Fruit fly (Drosophila melanogaster) whole organism, prepupa: Measurements from ENCODE around the gene dpr3.
A peak's percentile ranks its signal among the peaks of the same experiment; 100 is the strongest.

Source experiments
- Blimp-1 ChIP-seq: fragments of 200-800 bp; sonication (Bioruptor generic); optimal IDR thresholded peaks from 3 replicates; lab custom pipeline; 2017; ENCODE audit warnings: missing biosample characterization, missing genetic modification characterization, mild to moderate bottlenecking, moderate library complexity, missing genetic modification reagents
- CG10631 ChIP-seq: fragments of 200-800 bp; sonication (Bioruptor generic); optimal IDR thresholded peaks from 2 replicates; lab custom pipeline; 2016; ENCODE audit warnings: missing biosample characterization, missing genetic modification characterization
- CG10669 ChIP-seq: fragments of 200-800 bp; sonication (Bioruptor generic); optimal IDR thresholded peaks from 3 replicates; lab custom pipeline; 2018; ENCODE audit warnings: missing biosample characterization, mild to moderate bottlenecking, missing genetic modification characterization, moderate library complexity
- CG11902 ChIP-seq: fragments of 200-800 bp; sonication (Bioruptor generic); optimal IDR thresholded peaks from 3 replicates; lab custom pipeline; 2016; ENCODE audit warnings: missing biosample characterization, missing genetic modification characterization
- CG15336 ChIP-seq: fragments of 200-800 bp; sonication (Bioruptor generic); IDR thresholded peaks from 2 replicates; pipeline ENCODE4 v1.3.6; 2022; ENCODE audit warnings: missing biosample characterization, missing genetic modification characterization
- CG1621 ChIP-seq: fragments of 200-800 bp; sonication (Bioruptor generic); optimal IDR thresholded peaks from 3 replicates; lab custom pipeline; 2018; ENCODE audit warnings: missing biosample characterization, mild to moderate bottlenecking, missing genetic modification characterization
- CG3919 ChIP-seq: fragments of 200-800 bp; sonication (Bioruptor generic); optimal IDR thresholded peaks from 3 replicates; lab custom pipeline; 2016; ENCODE audit warnings: missing biosample characterization, missing genetic modification characterization
- CG4318 ChIP-seq: fragments of 200-800 bp; sonication (Bioruptor generic); optimal IDR thresholded peaks from 3 replicates; lab custom pipeline; 2017; ENCODE audit warnings: missing biosample characterization, mild to moderate bottlenecking, missing genetic modification characterization
- CG6276 ChIP-seq: fragments of 200-800 bp; sonication (Bioruptor generic); optimal IDR thresholded peaks from 2 replicates; lab custom pipeline; 2017; ENCODE audit warnings: missing biosample characterization, mild to moderate bottlenecking, missing genetic modification characterization
- CG6854 ChIP-seq: fragments of 200-800 bp; sonication (Bioruptor generic); optimal IDR thresholded peaks from 2 replicates; lab custom pipeline; 2017; ENCODE audit warnings: missing biosample characterization, mild to moderate bottlenecking, missing genetic modification characterization
- CG7368 ChIP-seq: fragments of 200-800 bp; sonication (Bioruptor generic); optimal IDR thresholded peaks from 3 replicates; lab custom pipeline; 2016; ENCODE audit warnings: missing biosample characterization, missing genetic modification characterization
- CG8119 ChIP-seq: fragments of 200-800 bp; sonication (Bioruptor generic); IDR thresholded peaks from 3 replicates; pipeline ENCODE4 v1.3.6; 2022; ENCODE audit warnings: missing biosample characterization, missing genetic modification characterization
- CG8319 ChIP-seq: fragments of 200-800 bp; sonication (Bioruptor generic); optimal IDR thresholded peaks from 3 replicates; lab custom pipeline; 2016; ENCODE audit warnings: missing biosample characterization, missing genetic modification characterization
- CG8632 ChIP-seq: fragments of 200-800 bp; sonication (Bioruptor generic); optimal IDR thresholded peaks from 3 replicates; lab custom pipeline; 2016; ENCODE audit warnings: missing biosample characterization, missing genetic modification characterization
- CG9139 ChIP-seq: fragments of 200-800 bp; sonication (Bioruptor generic); optimal IDR thresholded peaks from 3 replicates; lab custom pipeline; 2017; ENCODE audit warnings: missing biosample characterization, mild to moderate bottlenecking, missing genetic modification characterization
- Eip75B ChIP-seq: fragments of 200-800 bp; sonication (Bioruptor generic); optimal IDR thresholded peaks from 3 replicates; lab custom pipeline; 2016; ENCODE audit warnings: missing biosample characterization, missing genetic modification characterization
- Eip78C ChIP-seq: fragments of 200-800 bp; sonication (Bioruptor generic); peaks from one replicate; lab custom pipeline; 2016; ENCODE audit warnings: missing biosample characterization, missing genetic modification characterization
- Eip93F ChIP-seq: fragments of 200-800 bp; sonication (Bioruptor generic); optimal IDR thresholded peaks from 2 replicates; lab custom pipeline; 2016; ENCODE audit warnings: missing biosample characterization, mild to moderate bottlenecking, missing genetic modification characterization
- Ets21C ChIP-seq: fragments of 200-800 bp; sonication (Bioruptor generic); optimal IDR thresholded peaks from 3 replicates; lab custom pipeline; 2016; ENCODE audit warnings: missing biosample characterization, missing genetic modification characterization
- Ets96B ChIP-seq: fragments of 200-800 bp; optimal IDR thresholded peaks from 2 replicates; lab custom pipeline; 2019; ENCODE audit warnings: missing biosample characterization, mild to moderate bottlenecking, missing genetic modification characterization, moderate library complexity
- Gug ChIP-seq: fragments of 200-800 bp; sonication (Bioruptor generic); IDR thresholded peaks from 2 replicates; pipeline ENCODE4 v1.3.6; 2022; ENCODE audit warnings: missing biosample characterization, missing genetic modification characterization
- Hr38 ChIP-seq: sonication (Bioruptor generic); optimal IDR thresholded peaks from 2 replicates; lab custom pipeline; 2016; ENCODE audit warnings: missing biosample characterization, missing genetic modification characterization
- Hr4 ChIP-seq: fragments of 200-800 bp; sonication (Bioruptor generic); optimal IDR thresholded peaks from 3 replicates; lab custom pipeline; 2016; ENCODE audit warnings: missing biosample characterization, missing genetic modification characterization
- Lpt ChIP-seq: fragments of 200-800 bp; sonication (Bioruptor generic); optimal IDR thresholded peaks from 3 replicates; lab custom pipeline; 2016; ENCODE audit warnings: missing biosample characterization, missing genetic modification characterization
- OdsH ChIP-seq: fragments of 200-800 bp; sonication (Bioruptor generic); optimal IDR thresholded peaks from 3 replicates; lab custom pipeline; 2016; ENCODE audit warnings: missing biosample characterization, missing genetic modification characterization
- Smox ChIP-seq: fragments of 200-800 bp; sonication (Bioruptor generic); optimal IDR thresholded peaks from 3 replicates; lab custom pipeline; 2016; ENCODE audit warnings: missing biosample characterization, missing genetic modification characterization
- Sox102F ChIP-seq: fragments of 200-800 bp; sonication (Bioruptor generic); optimal IDR thresholded peaks from 2 replicates; lab custom pipeline; 2016; ENCODE audit warnings: missing biosample characterization, mild to moderate bottlenecking, missing genetic modification characterization
- Sox14 ChIP-seq: fragments of 200-800 bp; sonication (Bioruptor generic); optimal IDR thresholded peaks from 3 replicates; lab custom pipeline; 2016; ENCODE audit warnings: missing biosample characterization, missing genetic modification characterization
- Sox15 ChIP-seq: fragments of 200-800 bp; sonication (Bioruptor generic); optimal IDR thresholded peaks from 3 replicates; lab custom pipeline; 2016; ENCODE audit warnings: missing biosample characterization, missing genetic modification characterization
- achi ChIP-seq: fragments of 200-800 bp; sonication (Bioruptor generic); optimal IDR thresholded peaks from 3 replicates; lab custom pipeline; 2016; ENCODE audit warnings: missing biosample characterization, missing genetic modification characterization
- dac ChIP-seq: fragments of 200-800 bp; sonication (Bioruptor generic); optimal IDR thresholded peaks from 2 replicates; lab custom pipeline; 2017; ENCODE audit warnings: missing biosample characterization, mild to moderate bottlenecking, missing genetic modification characterization
- dsx ChIP-seq: fragments of 200-800 bp; optimal IDR thresholded peaks from 3 replicates; lab custom pipeline; 2019; ENCODE audit warnings: missing biosample characterization, mild to moderate bottlenecking, missing genetic modification characterization, moderate library complexity; ENCODE audit not compliant: poor library complexity, severe bottlenecking
- esn ChIP-seq: fragments of 200-800 bp; sonication (Bioruptor generic); optimal IDR thresholded peaks from 2 replicates; lab custom pipeline; 2016; ENCODE audit warnings: missing biosample characterization, mild to moderate bottlenecking, missing genetic modification characterization, moderate library complexity
- fd59A ChIP-seq: fragments of 200-800 bp; sonication (Bioruptor generic); optimal IDR thresholded peaks from 2 replicates; lab custom pipeline; 2017; ENCODE audit warnings: missing biosample characterization, mild to moderate bottlenecking, missing genetic modification characterization, missing genetic modification reagents
- fkh ChIP-seq: fragments of 200-800 bp; sonication (Bioruptor generic); optimal IDR thresholded peaks from 3 replicates; lab custom pipeline; 2017; ENCODE audit warnings: missing biosample characterization, mild to moderate bottlenecking, missing genetic modification characterization, moderate library complexity
- lz ChIP-seq: fragments of 200-800 bp; sonication (Bioruptor generic); optimal IDR thresholded peaks from 3 replicates; lab custom pipeline; 2016; ENCODE audit warnings: missing biosample characterization, missing genetic modification characterization
- net ChIP-seq: fragments of 200-800 bp; sonication (Bioruptor generic); optimal IDR thresholded peaks from 3 replicates; lab custom pipeline; 2016; ENCODE audit warnings: missing biosample characterization, missing genetic modification characterization
- spab ChIP-seq: fragments of 200-800 bp; sonication (Bioruptor generic); optimal IDR thresholded peaks from 2 replicates; lab custom pipeline; 2017; ENCODE audit warnings: missing biosample characterization, mild to moderate bottlenecking, missing genetic modification characterization, missing genetic modification reagents
- ss ChIP-seq, 2 experiments: fragments of 200-800 bp; sonication (Bioruptor generic); optimal IDR thresholded peaks; 2 replicates in 1 of 2; 3 replicates in 1 of 2; lab custom pipeline; 2017 to 2018; ENCODE audit warnings: mild to moderate bottlenecking in 2 of 2, missing biosample characterization in 2 of 2, missing genetic modification characterization in 2 of 2, moderate library complexity in 1 of 2
- svp ChIP-seq: fragments of 200-800 bp; sonication (Bioruptor generic); peaks from one replicate; lab custom pipeline; 2016; ENCODE audit warnings: missing biosample characterization, missing genetic modification characterization
- topi ChIP-seq: fragments of 200-800 bp; sonication (Bioruptor generic); optimal IDR thresholded peaks from 3 replicates; lab custom pipeline; 2016; ENCODE audit warnings: missing biosample characterization, missing genetic modification characterization
- vri ChIP-seq: fragments of 200-800 bp; sonication (Bioruptor generic); optimal IDR thresholded peaks from 3 replicates; lab custom pipeline; 2016; ENCODE audit warnings: missing biosample characterization, mild to moderate bottlenecking, missing genetic modification characterization

dpr3 gene

DNA sequence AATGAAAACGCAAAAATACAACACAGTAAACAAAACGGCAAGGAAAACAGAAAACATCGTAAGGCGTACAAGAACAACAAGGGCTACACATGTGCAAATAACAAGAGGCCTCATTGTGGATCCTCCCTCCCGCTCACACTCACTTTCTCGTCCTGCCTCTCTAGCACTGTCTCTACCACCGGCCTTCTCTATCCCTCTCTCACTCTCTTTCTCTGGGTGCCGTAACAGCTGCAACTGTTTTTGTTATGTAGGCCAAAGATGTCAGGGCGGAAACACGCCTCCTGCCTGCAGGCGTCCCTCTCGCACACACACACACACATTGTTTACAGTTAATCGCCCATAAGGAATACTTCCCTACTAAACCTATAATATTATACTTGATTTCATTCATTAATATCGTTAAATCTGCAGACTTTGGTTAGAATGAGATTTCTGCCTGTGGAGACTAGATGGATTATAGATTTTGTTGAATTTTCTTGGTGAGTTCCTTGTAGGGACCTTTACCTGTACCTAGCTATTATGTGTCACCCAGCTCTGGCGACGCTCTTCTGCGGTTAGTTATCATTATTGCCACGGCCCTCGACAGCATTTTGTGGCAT is 95.7 kb downstream of the dpr3 start (continued):
- TF ChIP-seq fd59A (GFP tag; lab: Kevin White, UChicago) (no peak), Blimp-1 (no peak), spab (GFP tag; lab: Kevin White, UChicago) (no peak), topi (no peak), Ets96B (tag; lab: Kevin White, UChicago) (peak; percentile 24), fkh (GFP tag; lab: Kevin White, UChicago) (peak; percentile 23), Sox15 (GFP tag; lab: Kevin White, UChicago) (no peak), OdsH (GFP tag; lab: Kevin White, UChicago) (peak; percentile 9), CG6854 (GFP tag; lab: Kevin White, UChicago) (no peak), achi (no peak), svp (GFP tag; lab: Kevin White, UChicago) (no peak), Lpt (GFP tag; lab: Kevin White, UChicago) (no peak), CG9139 (GFP tag; lab: Kevin White, UChicago) (no peak), lz (no peak), Ets21C (no peak), Gug (GFP tag; lab: Robert Waterston, UW) (no peak), Hr4 (GFP tag; lab: Kevin White, UChicago) (peak; percentile 22), CG4318 (GFP tag; lab: Kevin White, UChicago) (no peak), Eip93F (GFP tag; lab: Kevin White, UChicago) (no peak)

- TF ChIP-seq dac (GFP tag; lab: Kevin White, UChicago) (no peak), esn (no peak), CG7368 (GFP tag; lab: Kevin White, UChicago) (no peak), Eip75B (GFP tag; lab: Kevin White, UChicago) (no peak), fkh (GFP tag; lab: Kevin White, UChicago) (no peak), Sox102F (no peak)
Measured at dm6 chr2L:2013057-2013456, 96.6 kb downstream of the dpr3 start.

DNA sequence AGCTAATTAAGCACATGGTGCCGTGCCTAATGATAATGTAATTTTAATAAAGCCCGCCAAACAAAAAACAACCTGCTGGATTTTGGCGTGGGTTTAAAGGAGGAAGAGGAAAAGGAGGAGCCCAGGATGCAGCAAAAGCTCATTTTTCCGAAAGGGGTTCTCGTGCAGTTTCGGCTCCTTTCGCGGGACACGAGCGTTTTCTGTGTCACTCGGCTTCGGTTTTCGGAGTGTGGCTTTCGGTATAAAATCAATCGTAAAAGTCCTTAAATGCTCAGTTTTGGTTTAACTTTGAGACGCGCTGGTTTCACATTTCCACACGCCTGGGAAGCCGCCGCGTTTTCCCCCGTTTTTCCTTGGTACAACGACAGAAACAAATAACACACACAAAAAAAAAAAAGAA is 98.2 kb downstream of the dpr3 start:
- TF ChIP-seq Sox102F (no peak), Sox14 (GFP tag; lab: Kevin White, UChicago) (no peak), CG11902 (no peak), fkh (GFP tag; lab: Kevin White, UChicago) (no peak), CG1621 (no peak), Smox (GFP tag; lab: Kevin White, UChicago) (no peak), CG8319 (GFP tag; lab: Kevin White, UChicago) (no peak), CG8632 (GFP tag; lab: Kevin White, UChicago) (no peak), Hr4 (GFP tag; lab: Kevin White, UChicago) (no peak), CG8119 (GFP tag; lab: Robert Waterston, UW) (no peak), net (GFP tag; lab: Kevin White, UChicago) (no peak), topi (no peak), Eip78C (no peak), CG10631 (GFP tag; lab: Kevin White, UChicago) (no peak), vri (GFP tag; lab: Kevin White, UChicago) (no peak), CG3919 (GFP tag; lab: Kevin White, UChicago) (no peak)

dm6 chr2L:2010335-2011061 is 99.2 kb downstream of the dpr3 start:
- TF ChIP-seq CG4318 (GFP tag; lab: Kevin White, UChicago), result no peak
- no peak for TF ChIP-seq dac (GFP tag; lab: Kevin White, UChicago)
- TF ChIP-seq Eip78C, result peak; percentile 72
- no peak for TF ChIP-seq CG6276 (GFP tag; lab: Kevin White, UChicago)
- no peak for TF ChIP-seq CG11902
- TF ChIP-seq Eip93F (GFP tag; lab: Kevin White, UChicago), result peak; percentile 29
- TF ChIP-seq Smox (GFP tag; lab: Kevin White, UChicago), result no peak
- 0 out of 2 replicates have a peak, but pooled peaks have one; percentile 10 for TF ChIP-seq CG15336 (GFP tag; lab: Robert Waterston, UW)
- no peak for TF ChIP-seq CG8119 (GFP tag; lab: Robert Waterston, UW)
- no peak for TF ChIP-seq lz
- TF ChIP-seq CG8319 (GFP tag; lab: Kevin White, UChicago), result no peak
- peak; percentile 1 for TF ChIP-seq vri (GFP tag; lab: Kevin White, UChicago)
- TF ChIP-seq CG10669 (GFP tag; lab: Kevin White, UChicago), result no peak
- peak; percentile 54 for TF ChIP-seq dsx (GFP tag; lab: Kevin White, UChicago)
- peak; percentile 16 for TF ChIP-seq CG6854 (GFP tag; lab: Kevin White, UChicago)
- no peak for TF ChIP-seq CG1621
- no peak for TF ChIP-seq ss (GFP tag; optimal IDR thresholded peaks at IDR 0.05; lab: Kevin White, UChicago)
- TF ChIP-seq Hr38 (GFP tag; lab: Kevin White, UChicago), result no peak
- TF ChIP-seq fkh (GFP tag; lab: Kevin White, UChicago), result peak; percentile 37
- peak; percentile 78 for TF ChIP-seq svp (GFP tag; lab: Kevin White, UChicago)
